Worm (Caenorhabditis elegans) whole organism, L4 larva: ENCODE measurements around the gene W09D6.1.

ENCODE experiments used
- F49E8.2 ChIP-seq: sonication (generic microtip); optimal IDR thresholded peaks from 2 replicates; lab custom pipeline; 2016; ENCODE audit warnings: missing compliant biosample characterization, mild to moderate bottlenecking, missing genetic modification characterization, borderline replicate concordance
- T26A8.4 ChIP-seq: fragments of 200-800 bp; sonication (Bioruptor generic); IDR thresholded peaks from 2 replicates; pipeline ENCODE4 v1.3.6; 2022; ENCODE audit warnings: missing genetic modification characterization, missing compliant biosample characterization
- Y105C5A.15 ChIP-seq: fragments of 200-800 bp; sonication (Bioruptor generic); IDR thresholded peaks from 2 replicates; pipeline ENCODE4 v1.3.6; 2022; ENCODE audit warnings: missing genetic modification characterization, missing compliant biosample characterization
- Y48G9A.11 ChIP-seq: fragments of 200-800 bp; sonication (Bioruptor generic); IDR thresholded peaks from 2 replicates; pipeline ENCODE4 v1.3.6; 2022; ENCODE audit warnings: missing genetic modification reagents, missing genetic modification characterization, missing compliant biosample characterization
- aha-1 ChIP-seq: fragments of 150-350 bp; peaks from one replicate; lab custom pipeline; 2014; ENCODE audit warnings: missing biosample characterization, missing genetic modification characterization
- arid-1 ChIP-seq: fragments of 200-800 bp; sonication (Bioruptor generic); conservative IDR thresholded peaks from 2 replicates; pipeline ENCODE4 v1.3.6; 2022; ENCODE audit warnings: missing genetic modification reagents, missing genetic modification characterization, missing compliant biosample characterization
- ceh-44 ChIP-seq: fragments of 200-800 bp; sonication (Bioruptor generic); IDR thresholded peaks from 2 replicates; pipeline ENCODE4 v1.3.6; 2022; ENCODE audit warnings: missing genetic modification reagents, missing genetic modification characterization, missing compliant biosample characterization
- ceh-62 ChIP-seq: sonication (generic microtip); optimal IDR thresholded peaks from 2 replicates; lab custom pipeline; 2017; ENCODE audit warnings: missing biosample characterization, missing genetic modification characterization
- daf-12 ChIP-seq: fragments of 150-350 bp; optimal IDR thresholded peaks from 2 replicates; lab custom pipeline; 2014; ENCODE audit warnings: missing biosample characterization, missing genetic modification reagents, missing genetic modification characterization
- daf-16 ChIP-seq, 3 experiments: sonication (generic microtip); optimal IDR thresholded peaks; 2 replicates each; lab custom pipeline; 2016 to 2017; ENCODE audit warnings: missing genetic modification characterization in 3 of 3, missing genetic modification reagents in 3 of 3, mild to moderate bottlenecking in 2 of 3, missing compliant biosample characterization in 2 of 3, missing biosample characterization in 1 of 3, moderate library complexity in 1 of 3
- daf-19 ChIP-seq: fragments of 200-800 bp; sonication (Bioruptor generic); conservative IDR thresholded peaks from 2 replicates; pipeline ENCODE4 v1.3.6; 2022; ENCODE audit warnings: missing genetic modification characterization, missing compliant biosample characterization
- dmd-8 ChIP-seq: fragments of 200-800 bp; sonication (Bioruptor generic); IDR thresholded peaks from 2 replicates; pipeline ENCODE4 v1.3.6; 2022; ENCODE audit warnings: missing genetic modification characterization, missing compliant biosample characterization
- dmd-9 ChIP-seq: fragments of 200-800 bp; sonication (Bioruptor generic); IDR thresholded peaks from 2 replicates; pipeline ENCODE4 v1.3.6; 2022; ENCODE audit warnings: missing genetic modification reagents, missing genetic modification characterization, missing compliant biosample characterization
- duxl-1 ChIP-seq: sonication (generic microtip); optimal IDR thresholded peaks from 2 replicates; lab custom pipeline; 2016; ENCODE audit warnings: mild to moderate bottlenecking, missing genetic modification characterization, moderate library complexity, missing compliant biosample characterization; ENCODE audit not compliant: poor library complexity
- dve-1 ChIP-seq: sonication (generic microtip); optimal IDR thresholded peaks from 2 replicates; lab custom pipeline; 2017; ENCODE audit warnings: antibody characterized with exemption, mild to moderate bottlenecking, missing genetic modification characterization, missing compliant biosample characterization; ENCODE audit not compliant: insufficient read depth
- fkh-10 ChIP-seq: fragments of 150-350 bp; optimal IDR thresholded peaks from 2 replicates; lab custom pipeline; 2014; ENCODE audit warnings: missing biosample characterization, missing genetic modification reagents, missing genetic modification characterization
- hlh-11 ChIP-seq: fragments of 200-800 bp; sonication (Bioruptor generic); optimal IDR thresholded peaks from 2 replicates; lab custom pipeline; 2018; ENCODE audit warnings: mild to moderate bottlenecking, missing genetic modification characterization, missing compliant biosample characterization
- hmg-1.1 ChIP-seq: fragments of 200-800 bp; sonication (Bioruptor generic); IDR thresholded peaks from 2 replicates; pipeline ENCODE4 v1.3.6; 2022; ENCODE audit warnings: missing genetic modification reagents, missing genetic modification characterization, missing compliant biosample characterization
- lim-7 ChIP-seq: fragments of 200-800 bp; sonication (Bioruptor generic); IDR thresholded peaks from 2 replicates; pipeline ENCODE4 v1.3.6; 2022; ENCODE audit warnings: missing genetic modification characterization, missing compliant biosample characterization
- lin-1 ChIP-seq: fragments of 200-800 bp; sonication (Bioruptor generic); IDR thresholded peaks from 2 replicates; pipeline ENCODE4 v1.3.6; 2022; ENCODE audit warnings: missing genetic modification reagents, missing genetic modification characterization, missing compliant biosample characterization
- lin-13 ChIP-seq: fragments of 150-350 bp; optimal IDR thresholded peaks from 2 replicates; lab custom pipeline; 2014; ENCODE audit warnings: missing biosample characterization, missing genetic modification reagents, missing genetic modification characterization
- lin-38 ChIP-seq: fragments of 200-800 bp; sonication (Bioruptor generic); IDR thresholded peaks from 2 replicates; pipeline ENCODE4 v1.3.6; 2022; ENCODE audit warnings: missing genetic modification reagents, missing genetic modification characterization, missing compliant biosample characterization
- lir-3 ChIP-seq: sonication (generic microtip); optimal IDR thresholded peaks from 2 replicates; lab custom pipeline; 2016; ENCODE audit warnings: mild to moderate bottlenecking, missing genetic modification characterization, missing compliant biosample characterization
- madf-9 ChIP-seq: fragments of 200-800 bp; sonication (Bioruptor generic); conservative IDR thresholded peaks from 2 replicates; pipeline ENCODE4 v1.3.6; 2022; ENCODE audit warnings: missing genetic modification reagents, missing genetic modification characterization, missing compliant biosample characterization
- nhr-102 ChIP-seq: sonication (generic microtip); optimal IDR thresholded peaks from 2 replicates; lab custom pipeline; 2016; ENCODE audit warnings: mild to moderate bottlenecking, missing genetic modification characterization, moderate library complexity, missing compliant biosample characterization
- nhr-77 ChIP-seq: fragments of 150-350 bp; optimal IDR thresholded peaks from 2 replicates; lab custom pipeline; 2014; ENCODE audit warnings: missing biosample characterization, missing genetic modification characterization
- pha-4 ChIP-seq, 2 experiments: fragments of 150-350 bp in 1 of 2; fragments of 200-800 bp in 1 of 2; sonication (Bioruptor generic) in 1 of 2; IDR thresholded peaks in 1 of 2; optimal IDR thresholded peaks in 1 of 2; 2 replicates each; pipeline versions ENCODE4 v1.3.6 to Lab custom; 2014 to 2022; ENCODE audit warnings: missing genetic modification characterization in 2 of 2, missing genetic modification reagents in 2 of 2, missing biosample characterization in 1 of 2, missing compliant biosample characterization in 1 of 2
- php-3 ChIP-seq: fragments of 200-800 bp; sonication (Bioruptor generic); IDR thresholded peaks from 2 replicates; pipeline ENCODE4 v1.3.6; 2022; ENCODE audit warnings: missing genetic modification reagents, missing genetic modification characterization, missing compliant biosample characterization
- skn-1 ChIP-seq: fragments of 150-350 bp; optimal IDR thresholded peaks from 2 replicates; lab custom pipeline; 2014; ENCODE audit warnings: missing biosample characterization, missing genetic modification characterization
- snpc-1.2 ChIP-seq: fragments of 200-800 bp; sonication (Bioruptor generic); IDR thresholded peaks from 2 replicates; pipeline ENCODE4 v1.3.6; 2022; ENCODE audit warnings: missing genetic modification reagents, missing genetic modification characterization, missing compliant biosample characterization
- unc-130 ChIP-seq: sonication (generic microtip); optimal IDR thresholded peaks from 2 replicates; lab custom pipeline; 2016; ENCODE audit warnings: missing genetic modification reagents, missing genetic modification characterization, missing compliant biosample characterization
- zfp-2 ChIP-seq: sonication (generic microtip); optimal IDR thresholded peaks from 2 replicates; lab custom pipeline; 2016; ENCODE audit warnings: mild to moderate bottlenecking, missing genetic modification characterization, missing compliant biosample characterization

The W09D6.1 gene

DNA sequence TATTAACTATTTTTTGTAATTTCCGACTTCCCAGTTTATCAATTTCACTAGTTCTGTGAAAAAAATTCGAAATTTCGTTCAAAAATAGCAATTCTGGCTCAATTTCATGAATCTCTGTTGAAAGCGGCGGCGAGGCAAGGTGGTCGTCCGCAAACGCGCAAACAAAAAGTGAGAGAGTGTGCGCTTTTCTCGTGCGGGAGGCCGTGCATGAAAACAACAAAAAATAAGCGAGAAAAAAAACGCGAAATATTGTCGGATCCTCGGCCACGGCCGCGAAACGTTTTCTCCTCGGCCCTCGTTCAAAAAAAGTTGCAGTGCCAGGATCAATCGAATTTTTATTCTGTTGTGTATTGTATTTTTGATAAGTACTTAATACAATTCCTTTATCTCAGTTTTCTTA, 44.1 kb downstream of the W09D6.1 start (continued):
- TF ChIP-seq skn-1 (tag; lab: Kevin White, UChicago): no peak
- TF ChIP-seq pha-4 (GFP tag; IDR thresholded peaks at IDR 0.05; lab: Robert Waterston, UW): peak; percentile 62
- TF ChIP-seq pha-4 (tag; optimal IDR thresholded peaks at IDR 0.05; lab: Kevin White, UChicago): no peak
- TF ChIP-seq duxl-1 (tag; lab: Kevin White, UChicago): no peak
- peak; percentile 59 for TF ChIP-seq hlh-11 (tag; lab: Kevin White, UChicago)
- TF ChIP-seq daf-12 (tag; lab: Kevin White, UChicago): no peak
- peak in 1 of 2 experiments; percentile 10 for TF ChIP-seq daf-16 (GFP tag; optimal IDR thresholded peaks at IDR 0.05; lab: Kevin White, UChicago)
- peak; percentile 39 for TF ChIP-seq daf-16 (tag; optimal IDR thresholded peaks at IDR 0.05; lab: Kevin White, UChicago)
- TF ChIP-seq hmg-1.1 (GFP tag; lab: Robert Waterston, UW): peak; percentile 78

- TF ChIP-seq fkh-10 (GFP tag; lab: Kevin White, UChicago) (no peak), dve-1 (no peak), daf-19 (GFP tag; lab: Robert Waterston, UW) (no peak), lir-3 (no peak), zfp-2 (no peak), nhr-77 (tag; lab: Kevin White, UChicago) (no peak), lin-13 (GFP tag; lab: Kevin White, UChicago) (no peak), ceh-62 (tag; lab: Kevin White, UChicago) (no peak), dmd-9 (GFP tag; lab: Robert Waterston, UW) (no peak)
- TF ChIP-seq, all 104 proteins: peak for 0
These were observed 45.2 kb downstream of the W09D6.1 start for ce11 chrIII:11113845-11114244.

DNA sequence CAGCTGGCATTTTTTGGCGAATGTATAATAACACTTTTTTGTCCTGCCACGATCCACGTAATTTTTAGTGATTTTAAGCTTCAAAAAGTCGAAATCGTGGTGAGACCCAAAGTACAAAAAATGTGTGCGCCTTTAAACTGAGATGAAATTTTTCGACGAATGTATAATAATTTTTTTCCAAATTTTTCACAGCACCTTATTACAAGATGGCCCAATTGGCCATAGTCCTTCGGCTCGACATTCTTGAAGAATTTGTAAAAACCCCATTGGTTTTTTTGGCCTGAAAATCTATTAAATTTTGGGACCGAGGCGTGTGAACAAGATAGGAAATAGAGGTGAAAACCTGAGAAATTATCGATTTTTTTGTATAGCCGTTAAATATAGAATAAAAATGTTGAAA, 47.3 kb downstream of the W09D6.1 start:
- no peak for TF ChIP-seq lim-7 (GFP tag; lab: Robert Waterston, UW)
- TF ChIP-seq snpc-1.2: no peak
- peak; percentile 51 for TF ChIP-seq aha-1
- TF ChIP-seq, all 104 proteins: peak for 1

- TF ChIP-seq php-3 (GFP tag; lab: Robert Waterston, UW) (0 out of 2 replicates have a peak, but pooled peaks have one; percentile 41), unc-130 (GFP tag; lab: Kevin White, UChicago) (peak; percentile 52), ceh-44 (peak; percentile 74; the same call in 1 of the 2 replicates), F49E8.2 (tag; lab: Kevin White, UChicago) (peak; percentile 48), Y48G9A.11 (GFP tag; lab: Robert Waterston, UW) (peak; percentile 53; the same call in 1 of the 2 replicates), lin-1 (peak; percentile 65; the same call in 1 of the 2 replicates), madf-9 (peak; percentile 45; the same call in 1 of the 2 replicates), nhr-102 (tag; lab: Kevin White, UChicago) (peak; percentile 42), Y105C5A.15 (GFP tag; lab: Robert Waterston, UW) (0 out of 2 replicates have a peak, but pooled peaks have one; percentile 32), lin-38 (GFP tag; lab: Robert Waterston, UW) (peak; percentile 85), T26A8.4 (GFP tag; lab: Robert Waterston, UW) (peak; percentile 33; the same call in 1 of the 2 replicates), arid-1 (GFP tag; lab: Robert Waterston, UW) (peak; percentile 35; the same call in 1 of the 2 replicates), snpc-1.2 (peak; percentile 52; the same call in 1 of the 2 replicates), dmd-8 (peak; percentile 51; the same call in 1 of the 2 replicates)
These were observed 49.5 kb downstream of the W09D6.1 start for ce11 chrIII:11118107-11118506.
